Worm (Caenorhabditis elegans) whole organism, young adult: Measurements from ENCODE around the gene taf-13.
A peak's percentile ranks its signal among the peaks of the same experiment; 100 is the strongest.

ENCODE experiments used
- B0035.1 ChIP-seq: sonication (generic microtip); optimal IDR thresholded peaks from 2 replicates; lab custom pipeline; 2016; ENCODE audit warnings: missing genetic modification characterization, mild to moderate bottlenecking, missing compliant biosample characterization, missing genotype, missing genetic modification reagents
- B0336.3 ChIP-seq: fragments of 200-800 bp; sonication (Bioruptor generic); IDR thresholded peaks from 2 replicates; pipeline ENCODE4 v1.3.6; 2022; ENCODE audit warnings: missing genetic modification characterization, missing compliant biosample characterization
- C06A6.2 ChIP-seq: fragments of 200-800 bp; sonication (Bioruptor generic); conservative IDR thresholded peaks from 2 replicates; pipeline ENCODE4 v1.3.6; 2022; ENCODE audit warnings: missing genetic modification characterization, missing compliant biosample characterization
- D2030.7 ChIP-seq: fragments of 200-800 bp; sonication (Bioruptor generic); IDR thresholded peaks from 2 replicates; pipeline ENCODE4 v1.3.6; 2022; ENCODE audit warnings: missing genetic modification reagents, missing genetic modification characterization, missing compliant biosample characterization
- F39B2.1 ChIP-seq: fragments of 200-800 bp; sonication (Bioruptor generic); IDR thresholded peaks from 2 replicates; pipeline ENCODE4 v1.3.6; 2022; ENCODE audit warnings: missing genetic modification reagents, missing genetic modification characterization, missing compliant biosample characterization
- F57A8.1 ChIP-seq: fragments of 200-800 bp; sonication (Bioruptor generic); optimal IDR thresholded peaks from 2 replicates; lab custom pipeline; 2018; ENCODE audit warnings: mild to moderate bottlenecking, missing genetic modification characterization, moderate library complexity, missing compliant biosample characterization
- K11D2.4 ChIP-seq: fragments of 200-800 bp; sonication (Bioruptor generic); IDR thresholded peaks from 2 replicates; pipeline ENCODE4 v1.3.6; 2022; ENCODE audit warnings: missing genetic modification reagents, missing genetic modification characterization, missing compliant biosample characterization
- Y53F4B.3 ChIP-seq: fragments of 200-800 bp; sonication (Bioruptor generic); IDR thresholded peaks from 2 replicates; pipeline ENCODE4 v1.3.6; 2022; ENCODE audit warnings: missing genetic modification reagents, missing genetic modification characterization, missing compliant biosample characterization
- Y56A3A.18 ChIP-seq: fragments of 200-800 bp; sonication (Bioruptor generic); IDR thresholded peaks from 2 replicates; pipeline ENCODE4 v1.3.6; 2022; ENCODE audit warnings: missing genetic modification reagents, missing genetic modification characterization, missing compliant biosample characterization
- Y67H2A.10 ChIP-seq: fragments of 200-800 bp; sonication (Bioruptor generic); conservative IDR thresholded peaks from 2 replicates; pipeline ENCODE4 v1.3.6; 2022; ENCODE audit warnings: missing genetic modification reagents, missing genetic modification characterization, missing compliant biosample characterization
- Y79H2A.3 ChIP-seq: fragments of 200-800 bp; sonication (Bioruptor generic); conservative IDR thresholded peaks from 2 replicates; pipeline ENCODE4 v1.3.6; 2022; ENCODE audit warnings: missing genetic modification reagents, missing genetic modification characterization, missing compliant biosample characterization
- ZK185.1 ChIP-seq: sonication (generic microtip); optimal IDR thresholded peaks from 2 replicates; lab custom pipeline; 2016; ENCODE audit warnings: mild to moderate bottlenecking, missing genetic modification characterization, missing compliant biosample characterization; ENCODE audit not compliant: poor library complexity, severe bottlenecking
- atf-7 ChIP-seq: sonication (generic microtip); optimal IDR thresholded peaks from 2 replicates; lab custom pipeline; 2017; ENCODE audit warnings: mild to moderate bottlenecking, missing genetic modification characterization, missing compliant biosample characterization
- athp-1 ChIP-seq: sonication (generic microtip); optimal IDR thresholded peaks from 2 replicates; lab custom pipeline; 2017; ENCODE audit warnings: mild to moderate bottlenecking, missing genetic modification characterization, missing compliant biosample characterization
- attf-3 ChIP-seq: fragments of 200-800 bp; sonication (Bioruptor generic); conservative IDR thresholded peaks from 2 replicates; pipeline ENCODE4 v1.3.6; 2022; ENCODE audit warnings: missing genetic modification reagents, missing genetic modification characterization, missing compliant biosample characterization
- attf-5 ChIP-seq: fragments of 200-800 bp; sonication (Bioruptor generic); optimal IDR thresholded peaks from 2 replicates; lab custom pipeline; 2018; ENCODE audit warnings: mild to moderate bottlenecking, missing genetic modification characterization, missing compliant biosample characterization
- attf-6 ChIP-seq: fragments of 200-800 bp; sonication (Bioruptor generic); IDR thresholded peaks from 2 replicates; pipeline ENCODE4 v1.3.6; 2022; ENCODE audit warnings: missing genetic modification reagents, missing genetic modification characterization, missing compliant biosample characterization
- bed-2 ChIP-seq: fragments of 200-800 bp; sonication (Bioruptor generic); IDR thresholded peaks from 2 replicates; pipeline ENCODE4 v1.3.6; 2022; ENCODE audit warnings: missing genetic modification reagents, missing genetic modification characterization, missing compliant biosample characterization
- ccch-3 ChIP-seq: fragments of 200-800 bp; sonication (Bioruptor generic); optimal IDR thresholded peaks from 2 replicates; lab custom pipeline; 2018; ENCODE audit warnings: mild to moderate bottlenecking, missing genetic modification characterization, missing compliant biosample characterization
- efl-1 ChIP-seq: fragments of 150-350 bp; optimal IDR thresholded peaks from 2 replicates; lab custom pipeline; 2014; ENCODE audit warnings: missing biosample characterization, missing genetic modification reagents, missing genetic modification characterization
- ekl-4 ChIP-seq: fragments of 200-800 bp; sonication (Bioruptor generic); IDR thresholded peaks from 2 replicates; pipeline ENCODE4 v1.3.6; 2022; ENCODE audit warnings: missing genetic modification reagents, missing genetic modification characterization, missing compliant biosample characterization
- fkh-3 ChIP-seq: sonication (generic microtip); optimal IDR thresholded peaks from 2 replicates; lab custom pipeline; 2016; ENCODE audit warnings: mild to moderate bottlenecking, missing genetic modification characterization, missing compliant biosample characterization
- gei-17 ChIP-seq: fragments of 200-800 bp; sonication (Bioruptor generic); optimal IDR thresholded peaks from 2 replicates; lab custom pipeline; 2018; ENCODE audit warnings: mild to moderate bottlenecking, missing genetic modification characterization, missing compliant biosample characterization
- hlh-12 ChIP-seq: sonication (generic microtip); optimal IDR thresholded peaks from 2 replicates; lab custom pipeline; 2016; ENCODE audit warnings: missing genetic modification characterization, missing compliant biosample characterization
- hmg-20 ChIP-seq: fragments of 200-800 bp; sonication (Bioruptor generic); IDR thresholded peaks from 2 replicates; pipeline ENCODE4 v1.3.6; 2022; ENCODE audit warnings: missing genetic modification reagents, missing genetic modification characterization, missing compliant biosample characterization
- hrde-1 ChIP-seq: sonication (generic microtip); optimal IDR thresholded peaks from 2 replicates; lab custom pipeline; 2016; ENCODE audit warnings: missing genetic modification characterization, mild to moderate bottlenecking, missing compliant biosample characterization, moderate library complexity, missing genotype, missing genetic modification reagents, borderline replicate concordance
- lag-1 ChIP-seq: fragments of 200-800 bp; sonication (Bioruptor generic); IDR thresholded peaks from 2 replicates; pipeline ENCODE4 v1.3.6; 2022; ENCODE audit warnings: missing genetic modification reagents, missing genetic modification characterization, missing compliant biosample characterization
- let-607 ChIP-seq, 2 experiments: fragments of 200-800 bp in 1 of 2; sonication (Bioruptor generic) in 1 of 2; sonication (generic microtip) in 1 of 2; optimal IDR thresholded peaks; 2 replicates each; lab custom pipeline; 2016 to 2018; ENCODE audit warnings: mild to moderate bottlenecking in 2 of 2, missing compliant biosample characterization in 2 of 2, missing genetic modification characterization in 2 of 2, moderate library complexity in 2 of 2, missing genotype in 1 of 2
- lin-35 ChIP-seq, 3 experiments: fragments of 150-350 bp in 2 of 3; sonication (generic microtip) in 1 of 3; optimal IDR thresholded peaks; 2 replicates each; lab custom pipeline; 2014 to 2018; ENCODE audit warnings: missing biosample characterization in 3 of 3, missing genetic modification characterization in 3 of 3, missing genetic modification reagents in 3 of 3
- lin-40 ChIP-seq: sonication (generic microtip); optimal IDR thresholded peaks from 2 replicates; lab custom pipeline; 2016; ENCODE audit warnings: missing genetic modification characterization, mild to moderate bottlenecking, missing compliant biosample characterization, missing genotype, missing genetic modification reagents
- lin-54 ChIP-seq: fragments of 200-800 bp; sonication (Bioruptor generic); optimal IDR thresholded peaks from 2 replicates; lab custom pipeline; 2018; ENCODE audit warnings: mild to moderate bottlenecking, missing genetic modification characterization, missing compliant biosample characterization
- lsy-27 ChIP-seq: sonication (generic microtip); optimal IDR thresholded peaks from 2 replicates; lab custom pipeline; 2017; ENCODE audit warnings: missing genetic modification characterization, mild to moderate bottlenecking, missing compliant biosample characterization, antibody characterized with exemption, missing genotype, borderline replicate concordance; ENCODE audit not compliant: insufficient read depth
- madf-10 ChIP-seq: sonication (generic microtip); optimal IDR thresholded peaks from 2 replicates; lab custom pipeline; 2016; ENCODE audit warnings: mild to moderate bottlenecking, missing genetic modification characterization, missing compliant biosample characterization
- madf-3 ChIP-seq: fragments of 200-800 bp; sonication (Bioruptor generic); IDR thresholded peaks from 2 replicates; pipeline ENCODE4 v1.3.6; 2022; ENCODE audit warnings: missing genetic modification reagents, missing genetic modification characterization, missing compliant biosample characterization
- mes-4 ChIP-seq: sonication (generic microtip); optimal IDR thresholded peaks from 2 replicates; lab custom pipeline; 2016; ENCODE audit warnings: missing genotype, missing genetic modification characterization, missing compliant biosample characterization
- nfya-1 ChIP-seq: sonication (generic microtip); optimal IDR thresholded peaks from 2 replicates; lab custom pipeline; 2017; ENCODE audit warnings: antibody characterized with exemption, missing compliant biosample characterization, missing genetic modification characterization, borderline replicate concordance; ENCODE audit not compliant: insufficient read depth
- nfyb-1 ChIP-seq: fragments of 200-800 bp; sonication (Bioruptor generic); IDR thresholded peaks from 2 replicates; pipeline ENCODE4 v1.3.6; 2022; ENCODE audit warnings: missing genetic modification reagents, missing genetic modification characterization, missing compliant biosample characterization
- nhr-120 ChIP-seq: fragments of 200-800 bp; sonication (Bioruptor generic); IDR thresholded peaks from 2 replicates; pipeline ENCODE4 v1.3.6; 2022; ENCODE audit warnings: missing genetic modification characterization, missing compliant biosample characterization
- nhr-27 ChIP-seq: fragments of 200-800 bp; sonication (Bioruptor generic); optimal IDR thresholded peaks from 2 replicates; lab custom pipeline; 2018; ENCODE audit warnings: mild to moderate bottlenecking, missing genetic modification characterization, moderate library complexity, missing compliant biosample characterization
- nhr-90 ChIP-seq: sonication (generic microtip); optimal IDR thresholded peaks from 2 replicates; lab custom pipeline; 2016; ENCODE audit warnings: missing genotype, mild to moderate bottlenecking, missing genetic modification characterization, missing compliant biosample characterization
- rec-8 ChIP-seq, 2 experiments: sonication (generic microtip); optimal IDR thresholded peaks; 2 replicates each; lab custom pipeline; 2016; ENCODE audit warnings: mild to moderate bottlenecking in 2 of 2, missing genetic modification characterization in 2 of 2, missing genetic modification reagents in 2 of 2, missing genotype in 2 of 2, missing biosample characterization in 1 of 2, missing compliant biosample characterization in 1 of 2, moderate library complexity in 1 of 2
- sdz-38 ChIP-seq: sonication (generic microtip); optimal IDR thresholded peaks from 2 replicates; lab custom pipeline; 2016; ENCODE audit warnings: missing genotype, missing genetic modification characterization, missing compliant biosample characterization
- snpc-1.3 ChIP-seq: sonication (generic microtip); optimal IDR thresholded peaks from 2 replicates; lab custom pipeline; 2017; ENCODE audit warnings: missing genetic modification characterization, mild to moderate bottlenecking, missing compliant biosample characterization, antibody characterized with exemption, moderate library complexity, missing genotype, missing genetic modification reagents; ENCODE audit not compliant: insufficient read depth
- tbp1 ChIP-seq: fragments of 200-800 bp; sonication (Bioruptor generic); optimal IDR thresholded peaks from 2 replicates; lab custom pipeline; 2018; ENCODE audit warnings: mild to moderate bottlenecking, missing genetic modification characterization, missing compliant biosample characterization
- xnd-1 ChIP-seq: sonication (generic microtip); optimal IDR thresholded peaks from 2 replicates; lab custom pipeline; 2016; ENCODE audit warnings: missing genotype, missing genetic modification reagents, missing genetic modification characterization, missing compliant biosample characterization
- ztf-26 ChIP-seq: sonication (generic microtip); optimal IDR thresholded peaks from 2 replicates; lab custom pipeline; 2017; ENCODE audit warnings: missing genetic modification characterization, missing compliant biosample characterization
- ztf-6 ChIP-seq: fragments of 200-800 bp; sonication (Bioruptor generic); IDR thresholded peaks from 2 replicates; pipeline ENCODE4 v1.3.6; 2022; ENCODE audit warnings: missing genetic modification reagents, missing genetic modification characterization, missing compliant biosample characterization

taf-13 gene

DNA sequence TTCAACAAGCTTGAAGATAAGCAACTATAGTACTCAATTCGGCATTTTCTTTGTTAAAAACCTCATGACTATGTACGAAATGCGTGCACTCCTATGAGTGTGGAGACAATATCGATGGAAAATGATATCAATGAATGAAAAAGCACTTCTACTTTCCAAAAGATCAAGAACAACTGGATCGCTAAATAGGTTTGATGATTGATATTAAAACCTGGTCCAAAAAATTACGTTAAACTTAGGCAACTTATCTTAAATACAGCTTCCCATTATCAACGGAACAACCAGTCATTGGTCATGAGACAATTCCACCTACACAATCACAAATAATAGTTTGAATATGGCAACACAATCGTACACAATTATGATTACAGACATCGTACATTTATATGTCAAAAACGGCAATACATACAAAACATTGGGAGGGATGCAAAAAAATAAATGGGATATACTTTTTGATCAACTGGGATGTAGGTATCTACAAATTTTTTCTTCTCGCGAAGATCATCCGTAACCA is 45.7 kb downstream of the taf-13 start:
- TF ChIP-seq B0336.3 (GFP tag; lab: Robert Waterston, UW) (peak; percentile 31; the same call in 1 of the 2 replicates), sdz-38 (tag; lab: Kevin White, UChicago) (no peak), madf-3 (GFP tag; lab: Robert Waterston, UW) (peak; percentile 69; the same call in 1 of the 2 replicates), rec-8 (tag; optimal IDR thresholded peaks at IDR 0.05; lab: Kevin White, UChicago) (no peak), ztf-6 (no peak), ztf-26 (tag; lab: Kevin White, UChicago) (no peak), attf-6 (0 out of 2 replicates have a peak, but pooled peaks have one; percentile 10), attf-5 (GFP tag; lab: Kevin White, UChicago) (no peak), bed-2 (GFP tag; lab: Robert Waterston, UW) (no peak), snpc-1.3 (tag; lab: Kevin White, UChicago) (peak; percentile 11), efl-1 (no peak), hrde-1 (tag; lab: Kevin White, UChicago) (peak; percentile 54), hlh-12 (tag; lab: Kevin White, UChicago) (no peak), lin-40 (no peak), mes-4 (tag; lab: Kevin White, UChicago) (no peak), Y67H2A.10 (GFP tag; lab: Robert Waterston, UW) (no peak), ZK185.1 (tag; lab: Kevin White, UChicago) (peak; percentile 6), lsy-27 (tag; lab: Kevin White, UChicago) (no peak), atf-7 (no peak), Y53F4B.3 (no peak), B0035.1 (no peak), athp-1 (peak; percentile 44), nhr-27 (tag; lab: Kevin White, UChicago) (no peak), let-607 (tag; optimal IDR thresholded peaks at IDR 0.05; lab: Kevin White, UChicago) (no peak), fkh-3 (tag; lab: Kevin White, UChicago) (no peak), lag-1 (GFP tag; lab: Robert Waterston, UW) (no peak), D2030.7 (GFP tag; lab: Robert Waterston, UW) (no peak), Y56A3A.18 (GFP tag; lab: Robert Waterston, UW) (no peak), Y79H2A.3 (GFP tag; lab: Robert Waterston, UW) (0 out of 2 replicates have a peak, but pooled peaks have one; percentile 39), F39B2.1 (GFP tag; lab: Robert Waterston, UW) (no peak), ccch-3 (GFP tag; lab: Kevin White, UChicago) (no peak), xnd-1 (no peak), ekl-4 (GFP tag; lab: Robert Waterston, UW) (0 out of 2 replicates have a peak, but pooled peaks have one; percentile 60), F57A8.1 (GFP tag; lab: Kevin White, UChicago) (no peak), tbp1 (GFP tag; lab: Kevin White, UChicago) (peak; percentile 9), K11D2.4 (GFP tag; lab: Robert Waterston, UW) (no peak), nhr-90 (peak; percentile 4), hmg-20 (no peak), nfya-1 (no peak), lin-35 (GFP tag; optimal IDR thresholded peaks at IDR 0.05; lab: Kevin White, UChicago) (peak in 1 of 3 experiments; percentile 41), lin-54 (GFP tag; lab: Kevin White, UChicago) (peak; percentile 23), gei-17 (GFP tag; lab: Kevin White, UChicago) (no peak), attf-3 (GFP tag; lab: Robert Waterston, UW) (no peak), C06A6.2 (GFP tag; lab: Robert Waterston, UW) (no peak), nhr-120 (GFP tag; lab: Robert Waterston, UW) (no peak), nfyb-1 (GFP tag; lab: Robert Waterston, UW) (peak; percentile 23; the same call in 1 of the 2 replicates), madf-10 (no peak)
